Fruit fly (Drosophila melanogaster): ENCODE results near the gene Mnat9.
A peak's percentile ranks its signal among the peaks of the same experiment; 100 is the strongest.

Gene Mnat9

dm6 chr3R:31604409-31605116 lies 11.4 kb downstream of the Mnat9 start (continued):
- TF ChIP-seq org-1 (GFP tag; optimal IDR thresholded peaks at IDR 0.05) (no peak), Six4 (GFP tag; optimal IDR thresholded peaks at IDR 0.05) (no peak), CG17361 (GFP tag; IDR thresholded peaks at IDR 0.05) (no peak), tll (GFP tag; optimal IDR thresholded peaks at IDR 0.05) (no peak), Hr78 (GFP tag; optimal IDR thresholded peaks at IDR 0.05) (peak in 1 of 2 experiments; percentile 95), chinmo (GFP tag; IDR thresholded peaks at IDR 0.05; ENCODE audit: partially characterized antibody) (peak; percentile 90), CG8281 (tag; optimal IDR thresholded peaks at IDR 0.05) (peak; percentile 60), PHDP (tag; optimal IDR thresholded peaks at IDR 0.05) (no peak), cwo (GFP tag; optimal IDR thresholded peaks at IDR 0.05) (no peak), pho (GFP tag; optimal IDR thresholded peaks at IDR 0.05) (no peak), psq (GFP tag; optimal IDR thresholded peaks at IDR 0.05) (no peak), CG13894 (tag; optimal IDR thresholded peaks at IDR 0.05) (peak; percentile 55), Sry-δ (GFP tag; optimal IDR thresholded peaks at IDR 0.05) (no peak), dmrt99B (tag; optimal IDR thresholded peaks at IDR 0.05) (no peak), CG12769 (tag; optimal IDR thresholded peaks at IDR 0.05) (no peak), mam (GFP tag; optimal IDR thresholded peaks at IDR 0.05) (no peak), lilli (GFP tag; optimal IDR thresholded peaks at IDR 0.05) (peak; percentile 10), onecut (GFP tag; IDR thresholded peaks at IDR 0.05) (no peak), CG11560 (tag; IDR thresholded peaks at IDR 0.05) (no peak), sima (GFP tag; optimal IDR thresholded peaks at IDR 0.05) (no peak), sd (tag; optimal IDR thresholded peaks at IDR 0.05) (peak; percentile 44), sr (GFP tag; IDR thresholded peaks at IDR 0.05) (no peak), jing (GFP tag; optimal IDR thresholded peaks at IDR 0.05) (no peak), hkb (optimal IDR thresholded peaks at IDR 0.05) (no peak), hkb (GFP tag; IDR thresholded peaks at IDR 0.05) (no peak), Eip74EF (GFP tag; optimal IDR thresholded peaks at IDR 0.05) (peak in 1 of 2 experiments; percentile 83), CG1647 (GFP tag; optimal IDR thresholded peaks at IDR 0.05) (no peak), oc (tag; optimal IDR thresholded peaks at IDR 0.05) (no peak), mirr (GFP tag; optimal IDR thresholded peaks at IDR 0.05) (no peak), CG15269 (tag; optimal IDR thresholded peaks at IDR 0.05) (no peak), Hsf (GFP tag; optimal IDR thresholded peaks at IDR 0.05) (no peak), ttk (GFP tag; IDR thresholded peaks at IDR 0.05) (no peak), CG15601 (tag; optimal IDR thresholded peaks at IDR 0.05) (no peak), Med (GFP tag) (peak; percentile 72), slbo (GFP tag; IDR thresholded peaks at IDR 0.05) (peak; percentile 36; the same call in 1 of the 2 replicates), dan (GFP tag; IDR thresholded peaks at IDR 0.05) (no peak)

dm6 chr3R:31603655-31604054 lies 12.3 kb downstream of the Mnat9 start:
- TF ChIP-seq Nf-YC (tag; optimal IDR thresholded peaks at IDR 0.05) (peak; percentile 3), zf30C (GFP tag; optimal IDR thresholded peaks at IDR 0.05) (no peak), CG2678 (tag; optimal IDR thresholded peaks at IDR 0.05) (peak; percentile 35), Eip74EF (GFP tag; optimal IDR thresholded peaks at IDR 0.05) (peak in 1 of 2 experiments; percentile 34), Pdp1 (GFP tag; optimal IDR thresholded peaks at IDR 0.05) (peak in 1 of 2 experiments; percentile 2), Hey (tag; optimal IDR thresholded peaks at IDR 0.05) (peak; percentile 34), Xrp1 (GFP tag; IDR thresholded peaks at IDR 0.05) (0 out of 2 replicates have a peak, but pooled peaks have one; percentile 6), pzg (GFP tag; optimal IDR thresholded peaks at IDR 0.05) (no peak), kni (GFP tag; optimal IDR thresholded peaks at IDR 0.05) (peak; percentile 21), CG13424 (tag; optimal IDR thresholded peaks at IDR 0.05) (peak; percentile 8), Med (GFP tag) (peak; percentile 86), CG34376 (GFP tag; optimal IDR thresholded peaks at IDR 0.05) (peak; percentile 9), odd (GFP tag; optimal IDR thresholded peaks at IDR 0.05) (peak; percentile 36), E2f2 (GFP tag; IDR thresholded peaks at IDR 0.05) (no peak), CG6175 (GFP tag; IDR thresholded peaks at IDR 0.05) (no peak), CG12391 (tag; optimal IDR thresholded peaks at IDR 0.05) (no peak)

All from whole organism, embryonic.